Worm (Caenorhabditis elegans): Measurements from ENCODE around the gene W09H1.4.

Gene W09H1.4

DNA sequence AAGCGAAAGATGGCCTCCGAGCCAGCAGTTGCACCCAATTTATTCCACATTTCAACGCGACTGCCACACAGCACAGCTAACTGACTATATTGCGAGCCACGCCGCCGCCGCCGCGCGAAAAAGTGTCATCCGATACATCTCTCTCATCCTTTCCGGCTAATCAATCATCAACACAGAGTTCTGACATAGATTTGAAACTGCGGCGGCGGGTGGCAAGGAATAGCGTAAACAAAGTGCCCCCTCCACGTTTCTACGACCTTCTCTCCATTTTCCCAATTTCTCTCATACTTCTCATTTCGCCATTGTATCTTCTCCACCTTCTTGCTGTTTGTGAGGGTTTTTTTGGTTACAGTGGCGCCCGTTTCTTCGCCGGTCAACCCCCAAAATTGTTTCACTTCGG lies 6.0 kb downstream of the W09H1.4 start:
- TF ChIP-seq unc-55 (GFP tag; optimal IDR thresholded peaks at IDR 0.05) (peak; percentile 97), hlh-13 (GFP tag; optimal IDR thresholded peaks at IDR 0.05) (no peak), hlh-6 (tag; optimal IDR thresholded peaks at IDR 0.05) (no peak), ceh-48 (tag; optimal IDR thresholded peaks at IDR 0.05) (no peak), tbx-2 (tag; optimal IDR thresholded peaks at IDR 0.05) (peak; percentile 56), ceh-34 (tag; optimal IDR thresholded peaks at IDR 0.05) (peak; percentile 83), ref-2 (tag; optimal IDR thresholded peaks at IDR 0.05) (peak; percentile 24), nhr-232 (tag; optimal IDR thresholded peaks at IDR 0.05) (no peak), ceh-30 (tag; optimal IDR thresholded peaks at IDR 0.05) (no peak), rnt-1 (tag; optimal IDR thresholded peaks at IDR 0.05) (peak; percentile 16), ceh-18 (tag; optimal IDR thresholded peaks at IDR 0.05) (peak; percentile 49), F13H6.1 (tag; optimal IDR thresholded peaks at IDR 0.05) (no peak), syd-9 (tag; optimal IDR thresholded peaks at IDR 0.05) (no peak), mec-3 (tag; optimal IDR thresholded peaks at IDR 0.05; ENCODE audit: borderline replicate concordance) (peak; percentile 39), ceh-2 (tag; optimal IDR thresholded peaks at IDR 0.05) (no peak)

DNA sequence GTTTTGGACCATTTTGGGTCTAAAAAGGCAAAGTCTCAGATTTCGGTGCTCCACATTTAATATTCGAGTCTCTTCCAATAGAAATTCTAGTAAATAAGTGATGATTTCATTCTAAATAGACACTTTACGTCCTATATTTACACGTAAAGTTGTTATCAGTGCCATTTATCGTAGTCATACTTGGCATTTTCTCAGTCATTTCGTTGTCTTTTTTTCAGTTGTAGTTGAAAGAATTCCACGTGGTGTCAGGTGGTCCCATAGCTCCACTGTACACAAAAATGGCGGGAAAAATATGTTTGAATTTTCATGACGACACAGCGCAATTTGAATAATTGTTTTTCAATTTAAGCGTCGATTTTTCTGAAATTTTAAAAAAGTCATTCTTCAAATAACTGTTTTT lies 7.1 kb downstream of the W09H1.4 start:
- no peak for TF ChIP-seq unc-42 (tag; optimal IDR thresholded peaks at IDR 0.05)
- TF ChIP-seq nfya-1 (tag; optimal IDR thresholded peaks at IDR 0.05), result no peak
- no peak for TF ChIP-seq ets-4 (tag; optimal IDR thresholded peaks at IDR 0.05)
- no peak for TF ChIP-seq pax-1 (tag; optimal IDR thresholded peaks at IDR 0.05)
- no peak for TF ChIP-seq ama-1 (optimal IDR thresholded peaks at IDR 0.05)
- no peak for TF ChIP-seq hlh-6 (tag; optimal IDR thresholded peaks at IDR 0.05)
- TF ChIP-seq ceh-14 (tag; optimal IDR thresholded peaks at IDR 0.05), result no peak
- no peak for TF ChIP-seq sox-2 (GFP tag; IDR thresholded peaks at IDR 0.05)
- TF ChIP-seq ceh-48 (tag; optimal IDR thresholded peaks at IDR 0.05), result no peak
- no peak for TF ChIP-seq Y22D7AL.16 (tag; optimal IDR thresholded peaks at IDR 0.05)
- no peak for TF ChIP-seq ttx-3 (tag; optimal IDR thresholded peaks at IDR 0.05)

DNA sequence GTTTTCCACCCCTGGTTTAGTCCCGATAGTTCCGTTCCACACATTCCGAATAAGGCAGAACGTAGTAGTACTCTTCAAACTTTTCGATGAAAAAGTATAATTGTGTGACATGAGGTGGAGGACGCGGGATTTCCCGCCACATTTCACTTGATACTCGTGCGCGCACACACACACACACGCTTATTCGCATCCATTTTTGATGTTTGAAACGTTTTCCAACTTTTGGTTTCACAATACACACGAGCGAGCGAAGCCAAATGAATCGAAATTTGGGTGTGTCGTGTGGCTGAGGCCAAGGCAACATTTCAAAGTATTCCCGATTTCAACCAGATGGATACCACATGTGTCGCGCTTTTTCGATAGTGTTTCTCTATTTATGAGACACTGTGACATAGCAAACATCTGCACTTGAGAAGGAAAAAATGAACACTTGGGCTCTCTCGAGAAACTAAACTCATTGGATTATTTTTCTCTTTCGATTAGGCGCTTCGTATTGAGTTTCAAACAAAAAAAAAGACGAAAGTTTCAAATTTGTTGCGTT lies 10.3 kb downstream of the W09H1.4 start:
- TF ChIP-seq ceh-19 (GFP tag; optimal IDR thresholded peaks at IDR 0.05) (peak; percentile 10), hlh-8 (tag; optimal IDR thresholded peaks at IDR 0.05) (peak; percentile 57), ceh-2 (tag; optimal IDR thresholded peaks at IDR 0.05) (no peak)

DNA sequence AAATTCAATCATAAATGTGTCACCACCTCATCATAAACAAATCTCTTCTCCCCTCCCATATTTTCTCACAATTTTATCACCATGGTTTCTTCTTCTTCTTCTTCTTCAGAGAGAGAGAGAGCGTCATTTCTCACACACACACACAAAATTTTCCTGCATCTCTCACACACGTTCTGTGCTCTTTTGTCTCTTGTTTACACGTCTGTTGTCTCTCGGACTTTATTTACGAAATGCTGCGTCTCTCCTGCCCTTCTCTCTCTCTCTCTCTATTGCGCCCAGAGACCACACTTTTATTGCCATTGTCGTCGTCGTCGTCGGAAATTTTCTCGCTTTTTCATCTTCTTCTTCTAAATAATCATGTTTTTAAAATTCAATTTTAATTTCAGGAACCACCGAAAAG lies 11.8 kb downstream of the W09H1.4 start, which contains the start of gene lec-1:
Gene lec-1, plus strand, starts transcription at position 387 of the 400 bp plus-strand sequence.
- TF ChIP-seq unc-3 (GFP tag; conservative IDR thresholded peaks at IDR 0.05) (no peak), unc-3 (tag; optimal IDR thresholded peaks at IDR 0.05) (no peak), pax-1 (tag; optimal IDR thresholded peaks at IDR 0.05) (no peak), Y22D7AL.16 (tag; optimal IDR thresholded peaks at IDR 0.05) (no peak), che-1 (tag; optimal IDR thresholded peaks at IDR 0.05) (no peak), ceh-22 (tag; optimal IDR thresholded peaks at IDR 0.05) (no peak), ceh-18 (tag; optimal IDR thresholded peaks at IDR 0.05) (peak; percentile 42), tbx-7 (tag; optimal IDR thresholded peaks at IDR 0.05) (no peak), ref-2 (tag; optimal IDR thresholded peaks at IDR 0.05) (no peak), pag-3 (tag; optimal IDR thresholded peaks at IDR 0.05; ENCODE audit: borderline replicate concordance) (no peak), npax-4 (tag; optimal IDR thresholded peaks at IDR 0.05) (no peak), eyg-1 (tag; optimal IDR thresholded peaks at IDR 0.05) (no peak), ceh-30 (tag; optimal IDR thresholded peaks at IDR 0.05) (no peak), nfya-1 (tag; optimal IDR thresholded peaks at IDR 0.05) (peak; percentile 69), ceh-2 (tag; optimal IDR thresholded peaks at IDR 0.05) (no peak), hlh-13 (GFP tag; optimal IDR thresholded peaks at IDR 0.05) (no peak), pat-9 (tag; optimal IDR thresholded peaks at IDR 0.05) (no peak), sox-4 (tag; optimal IDR thresholded peaks at IDR 0.05) (no peak), mec-3 (tag; optimal IDR thresholded peaks at IDR 0.05; ENCODE audit: borderline replicate concordance) (no peak), unc-55 (GFP tag; optimal IDR thresholded peaks at IDR 0.05) (peak; percentile 49), ama-1 (optimal IDR thresholded peaks at IDR 0.05) (no peak), C08G9.2 (tag; optimal IDR thresholded peaks at IDR 0.05) (no peak), zip-5 (tag; optimal IDR thresholded peaks at IDR 0.05) (no peak), hlh-6 (tag; optimal IDR thresholded peaks at IDR 0.05) (no peak), K09A11.1 (tag; optimal IDR thresholded peaks at IDR 0.05; ENCODE audit: insufficient read depth) (no peak), ahr-1 (tag; optimal IDR thresholded peaks at IDR 0.05) (no peak), ets-4 (tag; optimal IDR thresholded peaks at IDR 0.05) (no peak), unc-42 (tag; optimal IDR thresholded peaks at IDR 0.05) (peak; percentile 61), pqm-1 (tag; optimal IDR thresholded peaks at IDR 0.05) (no peak), tbx-2 (tag; optimal IDR thresholded peaks at IDR 0.05) (peak; percentile 68), fax-1 (tag; optimal IDR thresholded peaks at IDR 0.05) (no peak), ceh-6 (GFP tag; optimal IDR thresholded peaks at IDR 0.05) (no peak), ceh-9 (tag; optimal IDR thresholded peaks at IDR 0.05) (no peak), sdc-2 (tag; optimal IDR thresholded peaks at IDR 0.05) (no peak), ttx-3 (tag; optimal IDR thresholded peaks at IDR 0.05) (no peak)

All from whole organism, late embryonic.